Fruit fly (Drosophila melanogaster) whole organism, embryonic: ENCODE results near the gene aph-1.

Experiments used
- CG11723 ChIP-seq: fragments of 200-800 bp; sonication (Bioruptor generic); optimal IDR thresholded peaks from 2 replicates; lab custom pipeline; 2017; ENCODE audit warnings: missing biosample characterization, mild to moderate bottlenecking, missing genetic modification characterization
- CG12236 ChIP-seq: fragments of 200-800 bp; sonication (Bioruptor generic); optimal IDR thresholded peaks from 2 replicates; lab custom pipeline; 2016; ENCODE audit warnings: missing biosample characterization, missing genetic modification characterization
- CG1233 ChIP-seq: fragments of 200-800 bp; sonication (Bioruptor generic); optimal IDR thresholded peaks from 4 replicates; lab custom pipeline; 2018; ENCODE audit warnings: missing biosample characterization, mild to moderate bottlenecking, missing genetic modification characterization
- CG14050 ChIP-seq: fragments of 200-800 bp; sonication (Bioruptor generic); IDR thresholded peaks from 3 replicates; pipeline ENCODE4 v1.3.6; 2022; ENCODE audit warnings: missing biosample characterization, missing genetic modification characterization
- CG14441 ChIP-seq: fragments of 200-800 bp; sonication (Bioruptor generic); IDR thresholded peaks from 2 replicates; pipeline ENCODE4 v1.3.6; 2022; ENCODE audit warnings: missing biosample characterization, missing genetic modification characterization
- CG15269 ChIP-seq: fragments of 200-800 bp; sonication (Bioruptor generic); optimal IDR thresholded peaks from 2 replicates; lab custom pipeline; 2018; ENCODE audit warnings: missing biosample characterization, mild to moderate bottlenecking, missing genetic modification characterization, moderate library complexity
- CG15514 ChIP-seq: fragments of 200-800 bp; sonication (Bioruptor generic); optimal IDR thresholded peaks from 3 replicates; lab custom pipeline; 2017; ENCODE audit warnings: missing biosample characterization, missing genetic modification characterization, mild to moderate bottlenecking, moderate library complexity, missing genetic modification reagents
- CG16863 ChIP-seq: fragments of 200-800 bp; sonication (Bioruptor generic); optimal IDR thresholded peaks from 3 replicates; lab custom pipeline; 2016; ENCODE audit warnings: missing biosample characterization, missing genetic modification characterization
- CG31365 ChIP-seq: fragments of 200-800 bp; sonication (Bioruptor generic); optimal IDR thresholded peaks from 2 replicates; lab custom pipeline; 2018; ENCODE audit warnings: missing biosample characterization, mild to moderate bottlenecking, missing genetic modification characterization
- CG31441 ChIP-seq: fragments of 200-800 bp; sonication (Bioruptor generic); IDR thresholded peaks from 2 replicates; pipeline ENCODE4 v1.3.6; 2022; ENCODE audit warnings: missing biosample characterization, missing genetic modification characterization
- CG33557 ChIP-seq: fragments of 200-800 bp; sonication (Bioruptor generic); optimal IDR thresholded peaks from 2 replicates; lab custom pipeline; 2019; ENCODE audit warnings: missing biosample characterization, mild to moderate bottlenecking, missing genetic modification characterization, moderate library complexity
- CG34422 ChIP-seq: fragments of 200-800 bp; sonication (Bioruptor generic); IDR thresholded peaks from 3 replicates; pipeline ENCODE4 v1.3.6; 2022; ENCODE audit warnings: missing biosample characterization, missing genetic modification characterization
- CG4617 ChIP-seq: fragments of 200-800 bp; sonication (Bioruptor generic); optimal IDR thresholded peaks from 3 replicates; lab custom pipeline; 2016; ENCODE audit warnings: missing biosample characterization, missing genetic modification characterization, borderline replicate concordance
- CG6791 ChIP-seq: fragments of 200-800 bp; sonication (Bioruptor generic); IDR thresholded peaks from 3 replicates; pipeline ENCODE4 v1.3.6; 2022; ENCODE audit warnings: missing biosample characterization, missing genetic modification characterization; ENCODE audit not compliant: partially characterized antibody
- CG7786 ChIP-seq: fragments of 200-800 bp; sonication (Bioruptor generic); optimal IDR thresholded peaks from 2 replicates; lab custom pipeline; 2016; ENCODE audit warnings: missing biosample characterization, missing genetic modification characterization
- CG8281 ChIP-seq: fragments of 200-800 bp; sonication (Bioruptor generic); optimal IDR thresholded peaks from 2 replicates; lab custom pipeline; 2018; ENCODE audit warnings: missing biosample characterization, mild to moderate bottlenecking, missing genetic modification characterization, moderate library complexity
- CG8924 ChIP-seq: fragments of 200-800 bp; optimal IDR thresholded peaks from 3 replicates; lab custom pipeline; 2019; ENCODE audit warnings: missing biosample characterization, mild to moderate bottlenecking, missing genetic modification characterization, moderate library complexity
- CG9817 ChIP-seq: fragments of 200-800 bp; sonication (Bioruptor generic); optimal IDR thresholded peaks from 2 replicates; lab custom pipeline; 2018; ENCODE audit warnings: missing biosample characterization, mild to moderate bottlenecking, missing genetic modification characterization, moderate library complexity
- D ChIP-seq, 2 experiments: fragments of 200-800 bp in 1 of 2; fragments of >200 bp in 1 of 2; sonication (Bioruptor generic) in 1 of 2; optimal IDR thresholded peaks; 2 replicates in 1 of 2; 3 replicates in 1 of 2; lab custom pipeline; 2017; ENCODE audit warnings: mild to moderate bottlenecking in 1 of 2, missing biosample characterization in 1 of 2, missing genetic modification characterization in 1 of 2, missing genetic modification reagents in 1 of 2
- Ets97D ChIP-seq: fragments of 200-800 bp; sonication (Bioruptor generic); optimal IDR thresholded peaks from 3 replicates; lab custom pipeline; 2016; ENCODE audit warnings: missing biosample characterization, missing genetic modification characterization
- Kr ChIP-seq: fragments of 200-800 bp; sonication (Bioruptor generic); optimal IDR thresholded peaks from 2 replicates; lab custom pipeline; 2017; ENCODE audit warnings: missing biosample characterization, mild to moderate bottlenecking, missing genetic modification characterization
- Max ChIP-seq: fragments of 200-800 bp; sonication (Bioruptor generic); optimal IDR thresholded peaks from 2 replicates; lab custom pipeline; 2016; ENCODE audit warnings: missing biosample characterization, mild to moderate bottlenecking, missing genetic modification characterization
- Meics ChIP-seq: fragments of 200-800 bp; sonication (Bioruptor generic); optimal IDR thresholded peaks from 2 replicates; lab custom pipeline; 2017; ENCODE audit warnings: missing biosample characterization, mild to moderate bottlenecking, missing genetic modification characterization
- Optix ChIP-seq: fragments of 200-800 bp; sonication (Bioruptor generic); IDR thresholded peaks from 3 replicates; pipeline ENCODE4 v1.3.6; 2022; ENCODE audit warnings: missing biosample characterization, missing genetic modification characterization
- Spps ChIP-seq: fragments of 200-800 bp; sonication (Bioruptor generic); optimal IDR thresholded peaks from 2 replicates; lab custom pipeline; 2018; ENCODE audit warnings: missing biosample characterization, mild to moderate bottlenecking, missing genetic modification characterization
- ac ChIP-seq: fragments of 200-800 bp; sonication (Bioruptor generic); optimal IDR thresholded peaks from 3 replicates; lab custom pipeline; 2017; ENCODE audit warnings: missing biosample characterization, mild to moderate bottlenecking, missing genetic modification characterization
- cad ChIP-seq: fragments of >200 bp; optimal IDR thresholded peaks from 2 replicates; lab custom pipeline; 2017; ENCODE audit warnings: missing biosample characterization, missing genetic modification characterization
- crp ChIP-seq, 2 experiments: fragments of 200-800 bp; sonication (Bioruptor generic); optimal IDR thresholded peaks; 2 replicates in 1 of 2; 3 replicates in 1 of 2; lab custom pipeline; 2017; ENCODE audit warnings: missing biosample characterization in 2 of 2, missing genetic modification characterization in 2 of 2, mild to moderate bottlenecking in 1 of 2, moderate library complexity in 1 of 2
- cwo ChIP-seq: fragments of 200-800 bp; sonication (Bioruptor generic); optimal IDR thresholded peaks from 3 replicates; lab custom pipeline; 2017; ENCODE audit warnings: missing biosample characterization, missing genetic modification characterization, mild to moderate bottlenecking, moderate library complexity, missing genetic modification reagents
- disco-r ChIP-seq: fragments of 200-800 bp; sonication (Bioruptor generic); optimal IDR thresholded peaks from 2 replicates; lab custom pipeline; 2016; ENCODE audit warnings: missing biosample characterization, missing genetic modification characterization
- ems ChIP-seq: fragments of 200-800 bp; sonication (Bioruptor generic); optimal IDR thresholded peaks from 3 replicates; lab custom pipeline; 2016; ENCODE audit warnings: missing biosample characterization, missing genetic modification characterization
- fd3F ChIP-seq: fragments of 200-800 bp; sonication (Bioruptor generic); optimal IDR thresholded peaks from 2 replicates; lab custom pipeline; 2018; ENCODE audit warnings: missing biosample characterization, mild to moderate bottlenecking, missing genetic modification characterization, moderate library complexity
- gem ChIP-seq: fragments of 200-800 bp; sonication (Bioruptor generic); optimal IDR thresholded peaks from 2 replicates; lab custom pipeline; 2019; ENCODE audit warnings: missing biosample characterization, mild to moderate bottlenecking, missing genetic modification characterization, moderate library complexity
- gro ChIP-seq: fragments of 200-800 bp; sonication (Bioruptor generic); optimal IDR thresholded peaks from 2 replicates; lab custom pipeline; 2016; ENCODE audit warnings: missing biosample characterization, missing genetic modification characterization
- her ChIP-seq: fragments of 200-800 bp; sonication (Bioruptor generic); optimal IDR thresholded peaks from 2 replicates; lab custom pipeline; 2016; ENCODE audit warnings: missing biosample characterization, missing genetic modification characterization
- ind ChIP-seq: fragments of 200-800 bp; sonication (Bioruptor generic); optimal IDR thresholded peaks from 3 replicates; lab custom pipeline; 2016; ENCODE audit warnings: missing biosample characterization, missing genetic modification characterization
- lbe ChIP-seq: fragments of 200-800 bp; sonication (Bioruptor generic); optimal IDR thresholded peaks from 2 replicates; lab custom pipeline; 2016; ENCODE audit warnings: missing biosample characterization, mild to moderate bottlenecking, missing genetic modification characterization
- odd ChIP-seq: fragments of 200-800 bp; sonication (Bioruptor generic); optimal IDR thresholded peaks from 2 replicates; lab custom pipeline; 2017; ENCODE audit warnings: missing biosample characterization, mild to moderate bottlenecking, missing genetic modification characterization
- onecut ChIP-seq: fragments of 200-800 bp; sonication (Bioruptor generic); IDR thresholded peaks from 2 replicates; pipeline ENCODE4 v1.3.6; 2022; ENCODE audit warnings: missing biosample characterization, missing genetic modification characterization
- pita ChIP-seq: fragments of 200-800 bp; sonication (Bioruptor generic); optimal IDR thresholded peaks from 2 replicates; lab custom pipeline; 2017; ENCODE audit warnings: missing biosample characterization, mild to moderate bottlenecking, missing genetic modification characterization
- pzg ChIP-seq: fragments of 200-800 bp; sonication (Bioruptor generic); optimal IDR thresholded peaks from 3 replicates; lab custom pipeline; 2018; ENCODE audit warnings: missing biosample characterization, mild to moderate bottlenecking, missing genetic modification characterization, moderate library complexity
- repo ChIP-seq: fragments of 200-800 bp; sonication (Bioruptor generic); optimal IDR thresholded peaks from 2 replicates; lab custom pipeline; 2016; ENCODE audit warnings: missing biosample characterization, missing genetic modification characterization
- rib ChIP-seq: fragments of 200-800 bp; sonication (Bioruptor generic); IDR thresholded peaks from 2 replicates; pipeline ENCODE4 v1.3.6; 2022; ENCODE audit warnings: missing biosample characterization, missing genetic modification characterization
- ro ChIP-seq: fragments of 200-800 bp; sonication (Bioruptor generic); IDR thresholded peaks from 2 replicates; pipeline ENCODE4 v1.3.6; 2022; ENCODE audit warnings: missing biosample characterization, missing genetic modification characterization
- run ChIP-seq: fragments of 200-800 bp; sonication (Bioruptor generic); optimal IDR thresholded peaks from 3 replicates; lab custom pipeline; 2018; ENCODE audit warnings: missing biosample characterization, mild to moderate bottlenecking, missing genetic modification characterization
- sens-2 ChIP-seq: fragments of 200-800 bp; sonication (Bioruptor generic); IDR thresholded peaks from 2 replicates; pipeline ENCODE4 v1.3.6; 2022; ENCODE audit warnings: missing biosample characterization, missing genetic modification characterization
- ssp ChIP-seq: fragments of 200-800 bp; sonication (Bioruptor generic); IDR thresholded peaks from 2 replicates; pipeline ENCODE4 v1.3.6; 2022; ENCODE audit warnings: missing biosample characterization, missing genetic modification characterization
- unpg ChIP-seq: fragments of 200-800 bp; sonication (Bioruptor generic); optimal IDR thresholded peaks from 3 replicates; lab custom pipeline; 2018; ENCODE audit warnings: missing biosample characterization, mild to moderate bottlenecking, missing genetic modification characterization, moderate library complexity
- wor ChIP-seq: fragments of 200-800 bp; sonication (Bioruptor generic); IDR thresholded peaks from 2 replicates; pipeline ENCODE4 v1.3.6; 2022; ENCODE audit warnings: missing biosample characterization, missing genetic modification characterization

aph-1 gene

DNA sequence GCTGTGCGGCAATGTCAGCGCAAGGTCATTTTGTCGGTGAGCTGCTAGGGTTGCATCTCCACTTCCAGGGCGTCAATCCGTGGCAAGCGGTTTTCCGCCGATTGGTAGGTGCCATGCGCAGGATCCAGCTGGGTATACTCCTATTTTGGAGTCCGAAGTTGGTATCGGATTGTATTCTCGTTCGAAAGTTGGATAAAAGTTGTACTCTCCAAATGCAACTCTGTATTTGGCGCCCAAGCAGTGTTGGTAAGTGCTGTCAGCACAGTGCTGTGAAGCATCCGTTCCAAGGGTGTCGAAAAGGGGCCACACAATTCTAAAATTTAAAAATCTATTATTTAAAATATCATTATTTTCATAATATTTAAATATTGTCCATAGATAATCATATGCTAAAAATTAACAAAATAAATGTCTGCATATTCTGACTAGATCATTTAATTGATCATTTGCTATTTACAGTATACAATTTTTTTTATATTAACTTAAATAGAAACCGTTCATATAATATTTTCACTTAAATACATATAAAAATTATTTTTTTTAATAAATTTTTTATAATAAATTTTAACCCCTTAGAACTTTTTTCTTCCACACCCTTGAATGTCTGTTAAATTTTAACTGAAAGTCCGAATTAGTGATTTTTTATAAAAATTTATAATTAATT is 17.4 kb upstream of the aph-1 start (continued):
- peak; percentile 60 for TF ChIP-seq CG16863 (GFP tag; lab: Kevin White, UChicago)
- TF ChIP-seq wor: no peak; the same call in 1 of the 2 replicates
- TF ChIP-seq Max: peak; percentile 81
- TF ChIP-seq CG15514: peak; percentile 93
- peak; percentile 93 for TF ChIP-seq pzg (GFP tag; lab: Kevin White, UChicago)
- no peak for TF ChIP-seq odd (GFP tag; lab: Kevin White, UChicago)
- peak; percentile 79 for TF ChIP-seq lbe (GFP tag; lab: Kevin White, UChicago)
- peak; percentile 80 for TF ChIP-seq Optix (GFP tag; lab: Robert Waterston, UW)
- peak; percentile 58 for TF ChIP-seq disco-r (GFP tag; lab: Kevin White, UChicago)
- TF ChIP-seq pita: no peak
- TF ChIP-seq rib (GFP tag; lab: Robert Waterston, UW): peak; percentile 82
- peak; percentile 67 for TF ChIP-seq CG33557 (GFP tag; lab: Kevin White, UChicago)
- peak; percentile 60 for TF ChIP-seq CG31365 (tag; lab: Kevin White, UChicago)
- peak; percentile 49; the same call in 1 of the 2 replicates for TF ChIP-seq ro (GFP tag; lab: Robert Waterston, UW)
- peak; percentile 70 for TF ChIP-seq repo (GFP tag; lab: Kevin White, UChicago)
- TF ChIP-seq ac: no peak
- TF ChIP-seq cwo (GFP tag; lab: Kevin White, UChicago): peak; percentile 79
- TF ChIP-seq gem (tag; lab: Kevin White, UChicago): peak; percentile 95
- TF ChIP-seq CG14441 (GFP tag; lab: Robert Waterston, UW): peak; percentile 86
- TF ChIP-seq CG4617 (GFP tag; lab: Kevin White, UChicago): peak; percentile 80
- TF ChIP-seq CG7786 (GFP tag; lab: Kevin White, UChicago): peak; percentile 83
- TF ChIP-seq CG12236: peak; percentile 33
- peak; percentile 78 for TF ChIP-seq her
- no peak for TF ChIP-seq D (optimal IDR thresholded peaks at IDR 0.05; lab: Kevin White, UChicago)
- peak; percentile 61 for TF ChIP-seq D (GFP tag; optimal IDR thresholded peaks at IDR 0.05; lab: Kevin White, UChicago)
- no peak for TF ChIP-seq CG6791 (GFP tag; lab: Robert Waterston, UW)
- peak; percentile 91 for TF ChIP-seq ind (GFP tag; lab: Kevin White, UChicago)
- peak; percentile 89 for TF ChIP-seq CG34422 (GFP tag; lab: Robert Waterston, UW)
- no peak for TF ChIP-seq Kr (GFP tag; lab: Kevin White, UChicago)
- no peak; the same call in 1 of the 2 replicates for TF ChIP-seq sens-2 (GFP tag; lab: Robert Waterston, UW)
- peak in 1 of 2 experiments; percentile 64 for TF ChIP-seq crp (GFP tag; optimal IDR thresholded peaks at IDR 0.05; lab: Kevin White, UChicago)
- peak; percentile 76 for TF ChIP-seq onecut
- TF ChIP-seq ems (GFP tag; lab: Kevin White, UChicago): peak; percentile 81
- TF ChIP-seq CG9817 (tag; lab: Kevin White, UChicago): peak; percentile 89
- TF ChIP-seq fd3F (GFP tag; lab: Kevin White, UChicago): peak; percentile 78
- TF ChIP-seq unpg (GFP tag; lab: Kevin White, UChicago): peak; percentile 81
- peak; percentile 52 for TF ChIP-seq CG8281
- TF ChIP-seq gro (GFP tag; lab: Kevin White, UChicago): peak; percentile 89
- TF ChIP-seq CG1233 (GFP tag; lab: Kevin White, UChicago): peak; percentile 89
- TF ChIP-seq ssp (GFP tag; lab: Robert Waterston, UW): peak; percentile 75
- peak; percentile 67 for TF ChIP-seq run (tag; lab: Kevin White, UChicago)
- TF ChIP-seq Meics (GFP tag; lab: Kevin White, UChicago): peak; percentile 90
- TF ChIP-seq Spps (tag; lab: Kevin White, UChicago): peak; percentile 30
- TF ChIP-seq CG14050 (GFP tag; lab: Robert Waterston, UW): peak; percentile 75; the same call in 2 of the 3 replicates
- TF ChIP-seq cad (GFP tag; lab: Kevin White, UChicago): no peak
- TF ChIP-seq CG15269 (tag; lab: Kevin White, UChicago): peak; percentile 90
- peak; percentile 94 for TF ChIP-seq Ets97D (GFP tag; lab: Kevin White, UChicago)
- peak; percentile 93 for TF ChIP-seq CG8924 (tag; lab: Kevin White, UChicago)
- no peak; the same call in 1 of the 2 replicates for TF ChIP-seq CG31441
- TF ChIP-seq CG11723 (GFP tag; lab: Kevin White, UChicago): peak; percentile 71
